Fruit fly (Drosophila melanogaster): ENCODE measurements around the gene COX8.

Gene COX8

dm6 chr3L:21523059-21523836 is 16.0 kb downstream of the COX8 start, which contains the start of gene CG7611 (continued):
- peak; percentile 48 for TF ChIP-seq CG10267 (tag; optimal IDR thresholded peaks at IDR 0.05)
- TF ChIP-seq CG5245 (GFP tag; optimal IDR thresholded peaks at IDR 0.05): no peak
- TF ChIP-seq CG3995 (GFP tag; optimal IDR thresholded peaks at IDR 0.05): peak; percentile 40
- TF ChIP-seq CG2875 (GFP tag; optimal IDR thresholded peaks at IDR 0.05): no peak
- no peak for TF ChIP-seq CG18011 (GFP tag; optimal IDR thresholded peaks at IDR 0.05)
- TF ChIP-seq CG43689 (GFP tag; IDR thresholded peaks at IDR 0.05): no peak
- TF ChIP-seq CG3847 (GFP tag; IDR thresholded peaks at IDR 0.05): no peak
- no peak for TF ChIP-seq hb (GFP tag; IDR thresholded peaks at IDR 0.05; ENCODE audit: partially characterized antibody)
- no peak for TF ChIP-seq dysf (GFP tag; IDR thresholded peaks at IDR 0.05)
- no peak for TF ChIP-seq jing (GFP tag; optimal IDR thresholded peaks at IDR 0.05)
- TF ChIP-seq C15 (GFP tag; IDR thresholded peaks at IDR 0.05): no peak
- TF ChIP-seq CG9437 (GFP tag; optimal IDR thresholded peaks at IDR 0.05): no peak
- peak; percentile 24 for TF ChIP-seq D19A (tag; optimal IDR thresholded peaks at IDR 0.05)
- TF ChIP-seq CG11723 (GFP tag; optimal IDR thresholded peaks at IDR 0.05): no peak
- no peak for TF ChIP-seq ERR (GFP tag; optimal IDR thresholded peaks at IDR 0.05)
- TF ChIP-seq CG12942 (GFP tag; optimal IDR thresholded peaks at IDR 0.05): no peak
- TF ChIP-seq Hr78 (GFP tag; optimal IDR thresholded peaks at IDR 0.05): peak in 1 of 2 experiments; percentile 20
- TF ChIP-seq gfzf (GFP tag; optimal IDR thresholded peaks at IDR 0.05): peak; percentile 78
- TF ChIP-seq sob (GFP tag; IDR thresholded peaks at IDR 0.05): no peak
- TF ChIP-seq ssp (GFP tag; IDR thresholded peaks at IDR 0.05): peak; percentile 46; the same call in 1 of the 2 replicates
- TF ChIP-seq phol (tag; optimal IDR thresholded peaks at IDR 0.05): peak; percentile 15
- no peak for TF ChIP-seq CG16863 (GFP tag; optimal IDR thresholded peaks at IDR 0.05)
- TF ChIP-seq insv (GFP tag; optimal IDR thresholded peaks at IDR 0.05): peak in 1 of 2 experiments; percentile 6
- TF ChIP-seq CoRest (tag; optimal IDR thresholded peaks at IDR 0.05): no peak
- no peak for TF ChIP-seq Doc3 (GFP tag; IDR thresholded peaks at IDR 0.05; ENCODE audit: partially characterized antibody)
- no peak for TF ChIP-seq CG10321 (GFP tag; IDR thresholded peaks at IDR 0.05)
- TF ChIP-seq unc-4 (GFP tag; IDR thresholded peaks at IDR 0.05; ENCODE audit: partially characterized antibody): no peak
- no peak for TF ChIP-seq fru (optimal IDR thresholded peaks at IDR 0.05)
- no peak for TF ChIP-seq CG8359 (GFP tag; optimal IDR thresholded peaks at IDR 0.05; ENCODE audit: borderline replicate concordance)
- TF ChIP-seq eve (GFP tag; optimal IDR thresholded peaks at IDR 0.05): no peak
- TF ChIP-seq Dfd (GFP tag; optimal IDR thresholded peaks at IDR 0.05): no peak
- no peak for TF ChIP-seq CG8089 (GFP tag; optimal IDR thresholded peaks at IDR 0.05)
- TF ChIP-seq Max (GFP tag; optimal IDR thresholded peaks at IDR 0.05): no peak
- TF ChIP-seq cas (GFP tag; IDR thresholded peaks at IDR 0.05): no peak
- TF ChIP-seq CG12104 (GFP tag; optimal IDR thresholded peaks at IDR 0.05): no peak
- no peak for TF ChIP-seq CG14965 (GFP tag; optimal IDR thresholded peaks at IDR 0.05; ENCODE audit: borderline replicate concordance)
- TF ChIP-seq CG1832 (GFP tag; optimal IDR thresholded peaks at IDR 0.05): no peak
- TF ChIP-seq ap (GFP tag; IDR thresholded peaks at IDR 0.05): no peak
- no peak for TF ChIP-seq CG7928 (GFP tag; optimal IDR thresholded peaks at IDR 0.05)
- TF ChIP-seq ind (GFP tag; optimal IDR thresholded peaks at IDR 0.05): no peak
- no peak for TF ChIP-seq HLH54F (GFP tag; optimal IDR thresholded peaks at IDR 0.05)
- no peak for TF ChIP-seq CG6689 (GFP tag; IDR thresholded peaks at IDR 0.05)
- no peak for TF ChIP-seq CG33557 (GFP tag; optimal IDR thresholded peaks at IDR 0.05)
- TF ChIP-seq CG17385 (GFP tag; optimal IDR thresholded peaks at IDR 0.05): no peak
- TF ChIP-seq CG4730 (GFP tag; IDR thresholded peaks at IDR 0.05): no peak
- TF ChIP-seq CG3726 (GFP tag; IDR thresholded peaks at IDR 0.05): no peak
- no peak for TF ChIP-seq wdn (GFP tag; IDR thresholded peaks at IDR 0.05)
- no peak for TF ChIP-seq CG12659 (GFP tag; optimal IDR thresholded peaks at IDR 0.05)
- no peak for TF ChIP-seq CG10543 (GFP tag; optimal IDR thresholded peaks at IDR 0.05)
- no peak for TF ChIP-seq Ets65A (GFP tag)

All from whole organism, embryonic.